Worm (Caenorhabditis elegans) whole organism, young adult: Measurements from ENCODE around the gene pges-2.

Experiments
- B0261.1 ChIP-seq: sonication (generic microtip); optimal IDR thresholded peaks from 2 replicates; lab custom pipeline; 2016; ENCODE audit warnings: mild to moderate bottlenecking, missing genetic modification characterization, moderate library complexity, missing compliant biosample characterization
- F22D6.2 ChIP-seq: sonication (generic microtip); optimal IDR thresholded peaks from 2 replicates; lab custom pipeline; 2016; ENCODE audit warnings: mild to moderate bottlenecking, missing genetic modification characterization, missing compliant biosample characterization
- F52B5.7 ChIP-seq: sonication (generic microtip); optimal IDR thresholded peaks from 2 replicates; lab custom pipeline; 2016; ENCODE audit warnings: mild to moderate bottlenecking, missing genetic modification characterization, missing compliant biosample characterization
- K11D2.4 ChIP-seq: fragments of 200-800 bp; sonication (Bioruptor generic); IDR thresholded peaks from 2 replicates; pipeline ENCODE4 v1.3.6; 2022; ENCODE audit warnings: missing genetic modification reagents, missing genetic modification characterization, missing compliant biosample characterization
- K12H6.12 ChIP-seq: fragments of 200-800 bp; sonication (Bioruptor generic); optimal IDR thresholded peaks from 2 replicates; lab custom pipeline; 2018; ENCODE audit warnings: mild to moderate bottlenecking, missing genetic modification characterization, missing compliant biosample characterization
- T26A5.8 ChIP-seq: sonication (generic microtip); optimal IDR thresholded peaks from 2 replicates; lab custom pipeline; 2016; ENCODE audit warnings: missing genetic modification characterization, missing compliant biosample characterization
- Y56A3A.18 ChIP-seq: fragments of 200-800 bp; sonication (Bioruptor generic); IDR thresholded peaks from 2 replicates; pipeline ENCODE4 v1.3.6; 2022; ENCODE audit warnings: missing genetic modification reagents, missing genetic modification characterization, missing compliant biosample characterization
- egl-44 ChIP-seq: fragments of 200-800 bp; sonication (Bioruptor generic); IDR thresholded peaks from 2 replicates; pipeline ENCODE4 v1.3.6; 2022; ENCODE audit warnings: missing genetic modification reagents, missing genetic modification characterization, missing compliant biosample characterization
- hlh-26 ChIP-seq: fragments of 200-800 bp; sonication (Bioruptor generic); conservative IDR thresholded peaks from 2 replicates; pipeline ENCODE4 v1.3.6; 2022; ENCODE audit warnings: missing genetic modification reagents, missing genetic modification characterization, missing compliant biosample characterization
- nfya-2 ChIP-seq: fragments of 200-800 bp; sonication (Bioruptor generic); IDR thresholded peaks from 2 replicates; pipeline ENCODE4 v1.3.6; 2022; ENCODE audit warnings: missing genetic modification reagents, missing genetic modification characterization, missing compliant biosample characterization
- sea-2 ChIP-seq: fragments of 200-800 bp; sonication (Bioruptor generic); IDR thresholded peaks from 2 replicates; pipeline ENCODE4 v1.3.6; 2022; ENCODE audit warnings: missing genetic modification characterization, missing compliant biosample characterization
- snpc-3.4 ChIP-seq: sonication (generic microtip); optimal IDR thresholded peaks from 2 replicates; lab custom pipeline; 2017; ENCODE audit warnings: missing genetic modification characterization, mild to moderate bottlenecking, missing compliant biosample characterization, antibody characterized with exemption, moderate library complexity, missing genotype, missing genetic modification reagents
- tlf-1 ChIP-seq: fragments of 200-800 bp; sonication (Bioruptor generic); optimal IDR thresholded peaks from 2 replicates; lab custom pipeline; 2018; ENCODE audit warnings: mild to moderate bottlenecking, missing genetic modification characterization, missing compliant biosample characterization
- unc-62 ChIP-seq: fragments of 150-350 bp; optimal IDR thresholded peaks from 2 replicates; lab custom pipeline; 2014; ENCODE audit warnings: missing biosample characterization, missing genetic modification reagents, missing genetic modification characterization

ce11 chrIV:10382894-10383293 is 15.3 kb upstream of the pges-2 start:
- TF ChIP-seq Y56A3A.18 (no peak), snpc-3.4 (tag; lab: Kevin White, UChicago) (no peak), F22D6.2 (tag; lab: Kevin White, UChicago) (no peak), egl-44 (GFP tag; lab: Robert Waterston, UW) (no peak), K11D2.4 (no peak), tlf-1 (GFP tag; lab: Kevin White, UChicago) (no peak), B0261.1 (tag; lab: Kevin White, UChicago) (no peak), K12H6.12 (tag; lab: Kevin White, UChicago) (no peak), nfya-2 (no peak), hlh-26 (GFP tag; lab: Robert Waterston, UW) (no peak), sea-2 (GFP tag; lab: Robert Waterston, UW) (no peak), F52B5.7 (tag; lab: Kevin White, UChicago) (no peak), unc-62 (no peak), T26A5.8 (no peak)
